Fruit fly (Drosophila melanogaster) ovary, adult (tissue): ENCODE data around the gene CG43060.
"Not testable (repeated sequence)": the region's sequence is repeated elsewhere in the genome, so short reads cannot be mapped to it uniquely, and the experiment has no call there.

Experiments
- CG17801 ChIP-seq: fragments of 200-800 bp; optimal IDR thresholded peaks from 2 replicates; lab custom pipeline; 2019; ENCODE audit warnings: missing biosample characterization, mild to moderate bottlenecking, missing genetic modification characterization, moderate library complexity; ENCODE audit not compliant: partially characterized antibody

CG43060 gene

dm6 chr3R:8029496-8030013, 11.5 kb upstream of the CG43060 start, which contains the start of gene ImpE3:
ImpE3 (minus strand) TSS chr3R:8029546.
- TF ChIP-seq CG17801 (GFP tag; lab: Kevin White, UChicago), result no peak

- TF ChIP-seq CG17801 (GFP tag; lab: Kevin White, UChicago), result peak; percentile 28
These were observed 10.7 kb upstream of the CG43060 start, which contains the start of the genes CG10903 and CG2747 for dm6 chr3R:8030151-8030899. CG10903 (plus strand) TSS chr3R:8030411. CG2747 (minus strand) TSS chr3R:8030790.

dm6 chr3R:8032923-8033478, 8.0 kb upstream of the CG43060 start, which contains the start of the genes CG11035 and unc-45:
CG11035 (minus strand) TSS chr3R:8033009.
unc-45 (plus strand) TSS chr3R:8033301.
- peak; percentile 32 for TF ChIP-seq CG17801 (GFP tag; lab: Kevin White, UChicago)

- TF ChIP-seq CG17801 (GFP tag; lab: Kevin White, UChicago), result no peak
These were observed 3.1 kb upstream of the CG43060 start for dm6 chr3R:8037896-8038295.

- no peak for TF ChIP-seq CG17801 (GFP tag; lab: Kevin White, UChicago)
These were observed 2.1 kb upstream of the CG43060 start for dm6 chr3R:8038927-8039326.

- not testable (repeated sequence) for TF ChIP-seq CG17801 (GFP tag; lab: Kevin White, UChicago)
These were observed 7.8 kb downstream of the CG43060 start, which contains the start of gene CG43618 for dm6 chr3R:8048867-8049266. CG43618 (plus strand) TSS chr3R:8049167.

dm6 chr3R:8049373-8049772, 8.3 kb downstream of the CG43060 start, which contains the start of gene CG43061:
CG43061 (plus strand) TSS chr3R:8049673.
- TF ChIP-seq CG17801 (GFP tag; lab: Kevin White, UChicago), result not testable (repeated sequence)

- no peak for TF ChIP-seq CG17801 (GFP tag; lab: Kevin White, UChicago)
These were observed 18.0 kb downstream of the CG43060 start, which contains the start of gene mAChR-B for dm6 chr3R:8058984-8059383. mAChR-B (plus strand) TSS chr3R:8059284.

- TF ChIP-seq CG17801 (GFP tag; lab: Kevin White, UChicago), result no peak
These were observed 31.6 kb downstream of the CG43060 start for dm6 chr3R:8072635-8073034.

- no peak for TF ChIP-seq CG17801 (GFP tag; lab: Kevin White, UChicago)
These were observed 45.9 kb downstream of the CG43060 start, which contains the start of gene CG7910 for dm6 chr3R:8086952-8087351. CG7910 (plus strand) TSS chr3R:8087252.

dm6 chr3R:8093824-8094223, 52.8 kb downstream of the CG43060 start, which contains the start of gene CG7900:
CG7900 (plus strand) TSS chr3R:8094124.
- TF ChIP-seq CG17801 (GFP tag; lab: Kevin White, UChicago), result not testable (repeated sequence)

- TF ChIP-seq CG17801 (GFP tag; lab: Kevin White, UChicago), result peak; percentile 54
These were observed 64.1 kb downstream of the CG43060 start, which contains the start of gene puc for dm6 chr3R:8105088-8105542. puc (plus strand) TSS chr3R:8105332.
